Fruit fly (Drosophila melanogaster) whole organism, embryonic: ENCODE results near the gene HIPP1.

Source experiments
- Abd-B ChIP-seq: fragments of 200-800 bp; sonication (Bioruptor generic); optimal IDR thresholded peaks from 2 replicates; lab custom pipeline; 2018; ENCODE audit warnings: missing biosample characterization, mild to moderate bottlenecking, missing genetic modification characterization, moderate library complexity
- Adf1 ChIP-seq: fragments of 200-800 bp; sonication (Bioruptor generic); IDR thresholded peaks from 2 replicates; pipeline ENCODE4 v1.3.6; 2022; ENCODE audit warnings: missing biosample characterization, missing genetic modification characterization
- CG10209 ChIP-seq: fragments of 200-800 bp; sonication (Bioruptor generic); optimal IDR thresholded peaks from 3 replicates; lab custom pipeline; 2017; ENCODE audit warnings: missing biosample characterization, mild to moderate bottlenecking, missing genetic modification characterization, missing genetic modification reagents
- CG10565 ChIP-seq: fragments of 200-800 bp; sonication (Bioruptor generic); optimal IDR thresholded peaks from 3 replicates; lab custom pipeline; 2016; ENCODE audit warnings: missing biosample characterization, mild to moderate bottlenecking, missing genetic modification characterization
- CG11085 ChIP-seq: fragments of 200-800 bp; sonication (Bioruptor generic); IDR thresholded peaks from 2 replicates; pipeline ENCODE4 v1.3.6; 2022; ENCODE audit warnings: missing biosample characterization, missing genetic modification characterization
- CG11247 ChIP-seq: fragments of 200-800 bp; sonication (Bioruptor generic); IDR thresholded peaks from 2 replicates; pipeline ENCODE4 v1.3.6; 2022; ENCODE audit warnings: missing biosample characterization, missing genetic modification characterization
- CG12391 ChIP-seq: fragments of 200-800 bp; sonication (Bioruptor generic); optimal IDR thresholded peaks from 3 replicates; lab custom pipeline; 2018; ENCODE audit warnings: missing biosample characterization, mild to moderate bottlenecking, missing genetic modification characterization, moderate library complexity
- CG13287 ChIP-seq: fragments of 200-800 bp; sonication (Bioruptor generic); IDR thresholded peaks from 2 replicates; pipeline ENCODE4 v1.3.6; 2022; ENCODE audit warnings: missing biosample characterization, missing genetic modification characterization; ENCODE audit not compliant: partially characterized antibody
- CG13624 ChIP-seq: fragments of 200-800 bp; sonication (Bioruptor generic); optimal IDR thresholded peaks from 2 replicates; lab custom pipeline; 2016; ENCODE audit warnings: missing biosample characterization, missing genetic modification characterization
- CG14965 ChIP-seq: fragments of 200-800 bp; sonication (Bioruptor generic); optimal IDR thresholded peaks from 2 replicates; lab custom pipeline; 2016; ENCODE audit warnings: missing biosample characterization, missing genetic modification characterization, borderline replicate concordance
- CG17328 ChIP-seq: fragments of 200-800 bp; sonication (Bioruptor generic); IDR thresholded peaks from 2 replicates; pipeline ENCODE4 v1.3.6; 2022; ENCODE audit warnings: missing biosample characterization, missing genetic modification characterization
- CG17912 ChIP-seq: fragments of 200-800 bp; sonication (Bioruptor generic); optimal IDR thresholded peaks from 2 replicates; lab custom pipeline; 2018; ENCODE audit warnings: missing biosample characterization, mild to moderate bottlenecking, missing genetic modification characterization
- CG18011 ChIP-seq: fragments of 200-800 bp; sonication (Bioruptor generic); optimal IDR thresholded peaks from 2 replicates; lab custom pipeline; 2017; ENCODE audit warnings: missing biosample characterization, missing genetic modification characterization, mild to moderate bottlenecking, moderate library complexity, missing genotype
- CG18764 ChIP-seq: fragments of 200-800 bp; sonication (Bioruptor generic); optimal IDR thresholded peaks from 3 replicates; lab custom pipeline; 2016; ENCODE audit warnings: missing biosample characterization, missing genetic modification characterization
- CG2202 ChIP-seq: fragments of 200-800 bp; sonication (Bioruptor generic); optimal IDR thresholded peaks from 2 replicates; lab custom pipeline; 2018; ENCODE audit warnings: missing biosample characterization, mild to moderate bottlenecking, missing genetic modification characterization
- CG2889 ChIP-seq: fragments of 200-800 bp; sonication (Bioruptor generic); IDR thresholded peaks from 3 replicates; pipeline ENCODE4 v1.3.6; 2022; ENCODE audit warnings: missing biosample characterization, missing genetic modification characterization
- CG4404 ChIP-seq: fragments of 200-800 bp; sonication (Bioruptor generic); IDR thresholded peaks from 2 replicates; pipeline ENCODE4 v1.3.6; 2022; ENCODE audit warnings: missing biosample characterization, missing genetic modification characterization
- CG7372 ChIP-seq: fragments of 200-800 bp; sonication (Bioruptor generic); IDR thresholded peaks from 2 replicates; pipeline ENCODE4 v1.3.6; 2022; ENCODE audit warnings: missing biosample characterization, missing genetic modification characterization
- CG8089 ChIP-seq: fragments of 200-800 bp; sonication (Bioruptor generic); optimal IDR thresholded peaks from 3 replicates; lab custom pipeline; 2016; ENCODE audit warnings: missing biosample characterization, missing genetic modification characterization
- CG9797 ChIP-seq: fragments of 200-800 bp; sonication (Bioruptor generic); optimal IDR thresholded peaks from 3 replicates; lab custom pipeline; 2018; ENCODE audit warnings: missing biosample characterization, mild to moderate bottlenecking, missing genetic modification characterization
- CG9932 ChIP-seq: fragments of 200-800 bp; sonication (Bioruptor generic); IDR thresholded peaks from 2 replicates; pipeline ENCODE4 v1.3.6; 2022; ENCODE audit warnings: missing biosample characterization, missing genetic modification characterization
- D19A ChIP-seq: fragments of 200-800 bp; optimal IDR thresholded peaks from 3 replicates; lab custom pipeline; 2019; ENCODE audit warnings: missing biosample characterization, mild to moderate bottlenecking, missing genetic modification characterization, moderate library complexity
- Fer1 ChIP-seq: fragments of 200-800 bp; sonication (Bioruptor generic); optimal IDR thresholded peaks from 2 replicates; lab custom pipeline; 2017; ENCODE audit warnings: missing biosample characterization, mild to moderate bottlenecking, missing genetic modification characterization
- GATAe ChIP-seq: fragments of 200-800 bp; sonication (Bioruptor generic); conservative IDR thresholded peaks from 2 replicates; pipeline ENCODE4 v1.3.6; 2022; ENCODE audit warnings: missing biosample characterization, missing genetic modification characterization
- Gug ChIP-seq: fragments of 200-800 bp; sonication (Bioruptor generic); IDR thresholded peaks from 4 replicates; pipeline ENCODE4 v1.3.6; 2022; ENCODE audit warnings: missing biosample characterization, missing genetic modification characterization
- H2.0 ChIP-seq: fragments of 200-800 bp; sonication (Bioruptor generic); IDR thresholded peaks from 2 replicates; pipeline ENCODE4 v1.3.6; 2022; ENCODE audit warnings: missing biosample characterization, missing genetic modification characterization
- Jarid2 ChIP-seq: fragments of 200-800 bp; sonication (Bioruptor generic); optimal IDR thresholded peaks from 3 replicates; lab custom pipeline; 2017; ENCODE audit warnings: mild to moderate bottlenecking, missing biosample characterization, missing genetic modification reagents, missing genetic modification characterization
- MBD-R2 ChIP-seq: fragments of 200-800 bp; sonication (Bioruptor generic); IDR thresholded peaks from 2 replicates; pipeline ENCODE4 v1.3.6; 2022; ENCODE audit warnings: missing biosample characterization, missing genetic modification characterization
- Med ChIP-seq: fragments of 200-800 bp; sonication (Bioruptor generic); peaks from one replicate; lab custom pipeline; 2016; ENCODE audit warnings: missing biosample characterization, missing genetic modification characterization, mild to moderate bottlenecking, inconsistent platforms, moderate library complexity
- Oaz ChIP-seq: fragments of 200-800 bp; sonication (Bioruptor generic); IDR thresholded peaks from 2 replicates; pipeline ENCODE4 v1.3.6; 2022; ENCODE audit warnings: missing biosample characterization, missing genetic modification characterization
- Sox100B ChIP-seq: fragments of 200-800 bp; sonication (Bioruptor generic); optimal IDR thresholded peaks from 3 replicates; lab custom pipeline; 2018; ENCODE audit warnings: missing biosample characterization, mild to moderate bottlenecking, missing genetic modification characterization
- ab ChIP-seq: fragments of 200-800 bp; sonication (Bioruptor generic); optimal IDR thresholded peaks from 2 replicates; lab custom pipeline; 2016; ENCODE audit warnings: missing biosample characterization, missing genetic modification characterization
- abd-A ChIP-seq: fragments of 200-800 bp; sonication (Bioruptor generic); optimal IDR thresholded peaks from 3 replicates; lab custom pipeline; 2019; ENCODE audit warnings: missing biosample characterization, mild to moderate bottlenecking, missing genetic modification characterization, moderate library complexity
- bab2 ChIP-seq: fragments of 200-800 bp; sonication (Bioruptor generic); optimal IDR thresholded peaks from 2 replicates; lab custom pipeline; 2016; ENCODE audit warnings: missing biosample characterization, missing genetic modification characterization
- bowl ChIP-seq: fragments of 200-800 bp; sonication (Bioruptor generic); IDR thresholded peaks from 2 replicates; pipeline ENCODE4 v1.3.6; 2022; ENCODE audit warnings: missing biosample characterization, missing genetic modification characterization
- ci ChIP-seq: fragments of 200-800 bp; sonication (Bioruptor generic); IDR thresholded peaks from 3 replicates; pipeline ENCODE4 v1.3.6; 2022; ENCODE audit warnings: missing biosample characterization, missing genetic modification characterization
- crc ChIP-seq: fragments of 200-800 bp; sonication (Bioruptor generic); optimal IDR thresholded peaks from 2 replicates; lab custom pipeline; 2016; ENCODE audit warnings: missing biosample characterization, missing genetic modification characterization
- mld ChIP-seq: fragments of 200-800 bp; sonication (Bioruptor generic); IDR thresholded peaks from 3 replicates; pipeline ENCODE4 v1.3.6; 2022; ENCODE audit warnings: missing biosample characterization, missing genetic modification characterization; ENCODE audit not compliant: partially characterized antibody
- otp ChIP-seq: fragments of 200-800 bp; sonication (Bioruptor generic); IDR thresholded peaks from 3 replicates; pipeline ENCODE4, ENCODE4 v1.3.6; 2022; ENCODE audit warnings: missing biosample characterization, missing genetic modification characterization
- pfk ChIP-seq: fragments of 200-800 bp; sonication (Bioruptor generic); optimal IDR thresholded peaks from 2 replicates; lab custom pipeline; 2018; ENCODE audit warnings: missing biosample characterization, mild to moderate bottlenecking, missing genetic modification characterization, moderate library complexity
- rib ChIP-seq: fragments of 200-800 bp; sonication (Bioruptor generic); IDR thresholded peaks from 2 replicates; pipeline ENCODE4 v1.3.6; 2022; ENCODE audit warnings: missing biosample characterization, missing genetic modification characterization
- salm ChIP-seq: fragments of 200-800 bp; sonication (Bioruptor generic); optimal IDR thresholded peaks from 2 replicates; lab custom pipeline; 2018; ENCODE audit warnings: missing biosample characterization, mild to moderate bottlenecking, missing genetic modification characterization
- sc ChIP-seq, 3 experiments: fragments of >200 bp in 2 of 3; fragments of 200-800 bp in 1 of 3; sonication (Bioruptor generic) in 1 of 3; optimal IDR thresholded peaks; 2 replicates in 2 of 3; 3 replicates in 1 of 3; lab custom pipeline; 2017; ENCODE audit warnings: mild to moderate bottlenecking in 1 of 3, missing biosample characterization in 1 of 3, missing genetic modification characterization in 1 of 3, missing genetic modification reagents in 1 of 3
- slp2 ChIP-seq: fragments of 200-800 bp; sonication (Bioruptor generic); optimal IDR thresholded peaks from 2 replicates; lab custom pipeline; 2016; ENCODE audit warnings: missing biosample characterization, missing genetic modification characterization
- tll ChIP-seq, 2 experiments: fragments of 200-800 bp in 1 of 2; fragments of >200 bp in 1 of 2; sonication (Bioruptor generic) in 1 of 2; optimal IDR thresholded peaks; 2 replicates each; lab custom pipeline; 2017 to 2019; ENCODE audit warnings: missing biosample characterization in 2 of 2, missing genetic modification characterization in 2 of 2, mild to moderate bottlenecking in 1 of 2, moderate library complexity in 1 of 2
- tx ChIP-seq: fragments of 200-800 bp; sonication (Bioruptor generic); optimal IDR thresholded peaks from 2 replicates; lab custom pipeline; 2016; ENCODE audit warnings: missing biosample characterization, missing genetic modification characterization
- vvl ChIP-seq: fragments of 200-800 bp; sonication (Bioruptor generic); IDR thresholded peaks from 2 replicates; pipeline ENCODE4 v1.3.6; 2022; ENCODE audit warnings: missing biosample characterization, missing genetic modification characterization
- zen ChIP-seq: fragments of 200-800 bp; sonication (Bioruptor generic); optimal IDR thresholded peaks from 3 replicates; lab custom pipeline; 2018; ENCODE audit warnings: missing biosample characterization, mild to moderate bottlenecking, missing genetic modification characterization, moderate library complexity
- zen2 ChIP-seq: fragments of 200-800 bp; sonication (Bioruptor generic); IDR thresholded peaks from 3 replicates; pipeline ENCODE4 v1.3.6; 2022; ENCODE audit warnings: missing biosample characterization, missing genetic modification characterization; ENCODE audit not compliant: partially characterized antibody

HIPP1 gene

dm6 chr3L:20785742-20786427 lies 23.6 kb upstream of the HIPP1 start, which contains the start of gene Pcif1 (continued):
- TF ChIP-seq zen (tag; lab: Kevin White, UChicago): no peak
- TF ChIP-seq CG7372 (GFP tag; lab: Robert Waterston, UW): no peak
- peak; percentile 20; the same call in 1 of the 2 replicates for TF ChIP-seq vvl (GFP tag; lab: Robert Waterston, UW)
- no peak for TF ChIP-seq CG14965 (GFP tag; lab: Kevin White, UChicago)
- TF ChIP-seq ci (GFP tag; lab: Robert Waterston, UW): peak; percentile 39; the same call in 1 of the 3 replicates
- TF ChIP-seq CG8089 (GFP tag; lab: Kevin White, UChicago): no peak
- TF ChIP-seq CG17328: no peak
- peak; percentile 3 for TF ChIP-seq Sox100B (GFP tag; lab: Kevin White, UChicago)
- no peak for TF ChIP-seq bowl (GFP tag; lab: Robert Waterston, UW)
- no peak for TF ChIP-seq CG13624 (GFP tag; lab: Kevin White, UChicago)
- TF ChIP-seq CG10565 (GFP tag; lab: Kevin White, UChicago): no peak
- no peak for TF ChIP-seq CG4404 (GFP tag; lab: Robert Waterston, UW)
- TF ChIP-seq Oaz (GFP tag; lab: Robert Waterston, UW): no peak
- no peak for TF ChIP-seq bab2 (GFP tag; lab: Kevin White, UChicago)
- TF ChIP-seq Med (GFP tag; lab: Kevin White, UChicago): peak; percentile 82
- TF ChIP-seq MBD-R2 (GFP tag; lab: Robert Waterston, UW): peak; percentile 66
- peak; percentile 50; the same call in 1 of the 2 replicates for TF ChIP-seq rib (GFP tag; lab: Robert Waterston, UW)
- peak; percentile 99 for TF ChIP-seq zen2 (GFP tag; lab: Robert Waterston, UW)
- TF ChIP-seq H2.0 (GFP tag; lab: Robert Waterston, UW): no peak
- no peak for TF ChIP-seq CG11085 (GFP tag; lab: Robert Waterston, UW)
- no peak for TF ChIP-seq CG2889 (GFP tag; lab: Robert Waterston, UW)
- peak; percentile 52 for TF ChIP-seq CG9797 (GFP tag; lab: Kevin White, UChicago)
- TF ChIP-seq CG18764 (GFP tag; lab: Kevin White, UChicago): no peak
- TF ChIP-seq Jarid2 (GFP tag; lab: Kevin White, UChicago): peak; percentile 10
- peak; percentile 11 for TF ChIP-seq CG12391
- no peak for TF ChIP-seq Abd-B (GFP tag; lab: Kevin White, UChicago)
- no peak for TF ChIP-seq CG18011 (GFP tag; lab: Kevin White, UChicago)
- peak; percentile 72 for TF ChIP-seq D19A (tag; lab: Kevin White, UChicago)
- no peak for TF ChIP-seq Fer1
- no peak for TF ChIP-seq tll (GFP tag; optimal IDR thresholded peaks at IDR 0.05; lab: Kevin White, UChicago)
- TF ChIP-seq crc (GFP tag; lab: Kevin White, UChicago): no peak
- peak; percentile 99 for TF ChIP-seq CG13287 (GFP tag; lab: Robert Waterston, UW)
- no peak for TF ChIP-seq tx (GFP tag; lab: Kevin White, UChicago)
- no peak for TF ChIP-seq ab
- no peak for TF ChIP-seq sc (optimal IDR thresholded peaks at IDR 0.05; lab: Kevin White, UChicago)
- no peak for TF ChIP-seq sc (GFP tag; optimal IDR thresholded peaks at IDR 0.05; lab: Kevin White, UChicago)
- TF ChIP-seq CG11247 (GFP tag; lab: Robert Waterston, UW): no peak
- TF ChIP-seq Gug (GFP tag; lab: Robert Waterston, UW): peak; percentile 63; the same call in 2 of the 4 replicates
- TF ChIP-seq CG17912 (GFP tag; lab: Kevin White, UChicago): no peak
- peak; percentile 15; the same call in 1 of the 2 replicates for TF ChIP-seq Adf1
- no peak for TF ChIP-seq GATAe (GFP tag; lab: Robert Waterston, UW)
- no peak for TF ChIP-seq CG2202 (tag; lab: Kevin White, UChicago)
- no peak for TF ChIP-seq CG10209 (GFP tag; lab: Kevin White, UChicago)
- no peak for TF ChIP-seq pfk (GFP tag; lab: Kevin White, UChicago)
- no peak for TF ChIP-seq abd-A
- TF ChIP-seq CG9932 (GFP tag; lab: Robert Waterston, UW): peak; percentile 80
- TF ChIP-seq slp2: no peak
- no peak for TF ChIP-seq otp (GFP tag; lab: Robert Waterston, UW)
- peak; percentile 100 for TF ChIP-seq mld
- TF ChIP-seq salm (tag; lab: Kevin White, UChicago): no peak
